Fruit fly (Drosophila melanogaster) whole organism, wandering third instar larva: ENCODE results near the gene Kots.

Experiments
- Abd-B ChIP-seq: fragments of >200 bp; optimal IDR thresholded peaks from 2 replicates; lab custom pipeline; 2017; ENCODE audit warnings: missing biosample characterization, missing genetic modification characterization
- CG9705 ChIP-seq: fragments of 200-800 bp; sonication (Bioruptor generic); optimal IDR thresholded peaks from 2 replicates; lab custom pipeline; 2018; ENCODE audit warnings: missing biosample characterization, mild to moderate bottlenecking, missing genetic modification characterization
- CrebA ChIP-seq: fragments of 200-800 bp; sonication (Bioruptor generic); optimal IDR thresholded peaks from 2 replicates; lab custom pipeline; 2016; ENCODE audit warnings: missing biosample characterization, mild to moderate bottlenecking, missing genetic modification characterization, borderline replicate concordance
- Dfd ChIP-seq: fragments of >200 bp; optimal IDR thresholded peaks from 2 replicates; lab custom pipeline; 2017; ENCODE audit warnings: missing biosample characterization, missing genetic modification characterization
- Dif ChIP-seq: fragments of 200-275, 200-300 bp; sonication (Bioruptor generic); optimal IDR thresholded peaks from 2 replicates; lab custom pipeline; 2018; ENCODE audit warnings: missing biosample characterization, missing genetic modification characterization; ENCODE audit not compliant: partially characterized antibody
- Hnf4 ChIP-seq: fragments of 200-800 bp; sonication (Bioruptor generic); optimal IDR thresholded peaks from 2 replicates; lab custom pipeline; 2016; ENCODE audit warnings: missing biosample characterization, mild to moderate bottlenecking, missing genetic modification characterization
- Hr83 ChIP-seq: fragments of 200-300 bp; sonication (Bioruptor generic); optimal IDR thresholded peaks from 2 replicates; lab custom pipeline; 2016; ENCODE audit warnings: missing biosample characterization, mild to moderate bottlenecking, missing genetic modification characterization, moderate library complexity; ENCODE audit not compliant: poor library complexity, severe bottlenecking
- Mio ChIP-seq: sonication (Bioruptor generic); optimal IDR thresholded peaks from 2 replicates; lab custom pipeline; 2016; ENCODE audit warnings: missing biosample characterization, missing genetic modification characterization
- Myc ChIP-seq: fragments of >200 bp; optimal IDR thresholded peaks from 2 replicates; lab custom pipeline; 2017
- N ChIP-seq: fragments of >200 bp; optimal IDR thresholded peaks from 2 replicates; lab custom pipeline; 2018; ENCODE audit warnings: missing biosample characterization, missing external identifiers, missing genetic modification characterization
- OdsH ChIP-seq: fragments of 200-800 bp; sonication (Bioruptor generic); optimal IDR thresholded peaks from 2 replicates; lab custom pipeline; 2016; ENCODE audit warnings: missing biosample characterization, mild to moderate bottlenecking, missing genetic modification characterization
- Rel ChIP-seq, 2 experiments: fragments of 200-800 bp; sonication (Bioruptor generic) in 1 of 2; optimal IDR thresholded peaks; 2 replicates in 1 of 2; 3 replicates in 1 of 2; lab custom pipeline; 2016 to 2019; ENCODE audit warnings: mild to moderate bottlenecking in 2 of 2, missing biosample characterization in 2 of 2, missing genetic modification characterization in 2 of 2, moderate library complexity in 1 of 2
- Sp1 ChIP-seq: fragments of 200-800 bp; sonication (Bioruptor generic); optimal IDR thresholded peaks from 3 replicates; lab custom pipeline; 2019; ENCODE audit warnings: missing biosample characterization, mild to moderate bottlenecking, missing genetic modification characterization, moderate library complexity
- Vsx2 ChIP-seq: fragments of 200-300, 225-300 bp; sonication (Bioruptor generic); optimal IDR thresholded peaks from 2 replicates; lab custom pipeline; 2018; ENCODE audit warnings: missing biosample characterization, missing genetic modification characterization; ENCODE audit not compliant: partially characterized antibody
- br ChIP-seq: fragments of 200-800 bp; sonication (Bioruptor generic); optimal IDR thresholded peaks from 2 replicates; lab custom pipeline; 2016; ENCODE audit warnings: missing biosample characterization, missing genetic modification characterization
- brk ChIP-seq: fragments of 200-800 bp; sonication (Bioruptor generic); optimal IDR thresholded peaks from 2 replicates; lab custom pipeline; 2016; ENCODE audit warnings: missing biosample characterization, mild to moderate bottlenecking, missing genetic modification characterization
- dl ChIP-seq, 2 experiments: fragments of 175-275, 200-275 bp in 1 of 2; fragments of 200-275 bp in 1 of 2; sonication (Bioruptor generic); optimal IDR thresholded peaks; lab custom pipeline; 2018; ENCODE audit warnings: mild to moderate bottlenecking in 2 of 2, missing biosample characterization in 2 of 2, missing genetic modification characterization in 2 of 2, moderate library complexity in 2 of 2; ENCODE audit not compliant: partially characterized antibody in 2 of 2, insufficient read depth in 1 of 2
- dmrt93B ChIP-seq: fragments of 200-800 bp; sonication (Bioruptor generic); optimal IDR thresholded peaks from 2 replicates; lab custom pipeline; 2018; ENCODE audit warnings: missing biosample characterization, mild to moderate bottlenecking, missing genetic modification characterization
- dsf ChIP-seq: sonication (Bioruptor generic); optimal IDR thresholded peaks from 2 replicates; lab custom pipeline; 2016; ENCODE audit warnings: missing biosample characterization, missing genetic modification characterization, borderline replicate concordance
- ey ChIP-seq: fragments of 200-800 bp; sonication (Bioruptor generic); optimal IDR thresholded peaks from 2 replicates; lab custom pipeline; 2016; ENCODE audit warnings: missing biosample characterization, missing genetic modification characterization
- foxo ChIP-seq, 2 experiments: fragments of 200-800 bp; sonication (Bioruptor generic); optimal IDR thresholded peaks; 2 replicates in 1 of 2; 3 replicates in 1 of 2; lab custom pipeline; 2016 to 2017; ENCODE audit warnings: missing biosample characterization in 2 of 2, missing genetic modification characterization in 2 of 2
- fru ChIP-seq: fragments of 200-800 bp; sonication (Bioruptor generic); optimal IDR thresholded peaks from 3 replicates; lab custom pipeline; 2016; ENCODE audit warnings: missing biosample characterization, mild to moderate bottlenecking, missing genetic modification characterization
- h ChIP-seq: fragments of 200-800 bp; sonication (Bioruptor generic); optimal IDR thresholded peaks from 3 replicates; lab custom pipeline; 2016; ENCODE audit warnings: missing biosample characterization, mild to moderate bottlenecking, missing genetic modification characterization
- jim ChIP-seq: fragments of 175-275, 200-325 bp; sonication (Bioruptor generic); optimal IDR thresholded peaks from 2 replicates; lab custom pipeline; 2016; ENCODE audit warnings: missing biosample characterization, mild to moderate bottlenecking, missing genetic modification characterization
- lola ChIP-seq: fragments of >200 bp; optimal IDR thresholded peaks from 2 replicates; lab custom pipeline; 2017; ENCODE audit warnings: missing biosample characterization, missing genetic modification characterization
- pan ChIP-seq: fragments of >200 bp; optimal IDR thresholded peaks from 2 replicates; lab custom pipeline; 2017
- psq ChIP-seq: fragments of 200-800 bp; sonication (Bioruptor generic); optimal IDR thresholded peaks from 3 replicates; lab custom pipeline; 2017; ENCODE audit warnings: missing biosample characterization, mild to moderate bottlenecking, missing genetic modification characterization, moderate library complexity
- rgr ChIP-seq: fragments of 200-800 bp; sonication (Bioruptor generic); optimal IDR thresholded peaks from 3 replicates; lab custom pipeline; 2016; ENCODE audit warnings: missing biosample characterization, mild to moderate bottlenecking, missing genetic modification characterization
- sv ChIP-seq: fragments of 200-800 bp; sonication (Bioruptor generic); optimal IDR thresholded peaks from 3 replicates; lab custom pipeline; 2016; ENCODE audit warnings: missing biosample characterization, missing genetic modification characterization
- tai ChIP-seq: sonication (Bioruptor generic); optimal IDR thresholded peaks from 2 replicates; lab custom pipeline; 2016; ENCODE audit warnings: missing biosample characterization, missing genetic modification characterization
- usp ChIP-seq: fragments of >200 bp; optimal IDR thresholded peaks from 2 replicates; lab custom pipeline; 2017; ENCODE audit warnings: missing biosample characterization, missing genetic modification characterization
- woc ChIP-seq: sonication (Bioruptor generic); optimal IDR thresholded peaks from 2 replicates; lab custom pipeline; 2016; ENCODE audit warnings: missing biosample characterization, mild to moderate bottlenecking, missing genetic modification characterization

The Kots gene

DNA sequence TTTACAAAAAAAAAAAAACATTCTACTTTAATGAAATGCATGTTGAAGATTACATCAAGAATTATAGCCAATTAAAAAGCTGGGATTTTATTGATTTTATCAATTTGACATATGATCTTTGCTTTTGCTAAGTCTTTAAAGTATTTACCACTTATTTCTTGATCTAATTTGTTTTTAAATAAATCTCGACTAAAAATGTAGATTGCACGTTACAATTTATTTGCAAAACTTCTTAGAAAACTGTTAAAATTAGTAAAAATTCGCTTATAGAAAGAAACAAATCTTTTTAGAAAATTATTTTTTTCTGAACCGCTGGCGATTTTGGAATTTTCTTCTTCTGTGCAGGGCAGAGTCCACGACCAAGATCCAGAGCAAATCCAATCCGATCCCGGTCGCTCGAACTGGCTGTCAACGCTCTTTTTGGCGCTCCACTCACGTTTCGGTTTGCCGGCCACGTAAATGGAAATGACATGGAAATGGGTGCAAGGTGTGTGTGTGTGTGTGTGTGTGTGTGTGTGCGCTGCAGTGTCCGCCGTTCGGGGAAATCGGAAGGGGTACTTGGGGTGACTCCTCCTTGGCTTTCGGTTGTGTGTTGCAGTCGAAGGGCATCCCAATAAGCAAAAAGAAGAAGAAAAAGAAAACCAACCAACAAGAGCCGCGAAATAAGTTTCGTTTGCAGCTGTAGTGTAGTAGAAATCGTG is 38.3 kb upstream of the Kots start:
- TF ChIP-seq psq (peak; percentile 1), ey (GFP tag; lab: Kevin White, UChicago) (peak; percentile 12), pan (lab: Kevin White, UChicago) (no peak), foxo (GFP tag; optimal IDR thresholded peaks at IDR 0.05; lab: Kevin White, UChicago) (peak in 1 of 2 experiments; percentile 46), tai (GFP tag; lab: Kevin White, UChicago) (no peak), Dfd (GFP tag; lab: Kevin White, UChicago) (peak; percentile 77), fru (GFP tag; lab: Kevin White, UChicago) (peak; percentile 30), Sp1 (GFP tag; lab: Kevin White, UChicago) (peak; percentile 13), Dif (no peak), OdsH (GFP tag; lab: Kevin White, UChicago) (peak; percentile 10), lola (no peak), dmrt93B (GFP tag; lab: Kevin White, UChicago) (no peak), br (GFP tag; lab: Kevin White, UChicago) (peak; percentile 5), woc (GFP tag; lab: Kevin White, UChicago) (no peak), Vsx2 (no peak), dl (GFP tag; optimal IDR thresholded peaks at IDR 0.05; lab: Kevin White, UChicago; ENCODE audit: insufficient read depth in 1 of 2, partially characterized antibody in 2 of 2) (no peak), Rel (GFP tag; optimal IDR thresholded peaks at IDR 0.05; lab: Kevin White, UChicago) (no peak), Rel (tag; optimal IDR thresholded peaks at IDR 0.05; lab: Kevin White, UChicago) (no peak), Hnf4 (peak; percentile 25), CG9705 (no peak), Hr83 (no peak), jim (GFP tag; lab: Kevin White, UChicago) (no peak), Myc (lab: Kevin White, UChicago) (no peak), Mio (GFP tag; lab: Kevin White, UChicago) (no peak), h (peak; percentile 20), dsf (GFP tag; lab: Kevin White, UChicago) (no peak), rgr (GFP tag; lab: Kevin White, UChicago) (peak; percentile 2)

DNA sequence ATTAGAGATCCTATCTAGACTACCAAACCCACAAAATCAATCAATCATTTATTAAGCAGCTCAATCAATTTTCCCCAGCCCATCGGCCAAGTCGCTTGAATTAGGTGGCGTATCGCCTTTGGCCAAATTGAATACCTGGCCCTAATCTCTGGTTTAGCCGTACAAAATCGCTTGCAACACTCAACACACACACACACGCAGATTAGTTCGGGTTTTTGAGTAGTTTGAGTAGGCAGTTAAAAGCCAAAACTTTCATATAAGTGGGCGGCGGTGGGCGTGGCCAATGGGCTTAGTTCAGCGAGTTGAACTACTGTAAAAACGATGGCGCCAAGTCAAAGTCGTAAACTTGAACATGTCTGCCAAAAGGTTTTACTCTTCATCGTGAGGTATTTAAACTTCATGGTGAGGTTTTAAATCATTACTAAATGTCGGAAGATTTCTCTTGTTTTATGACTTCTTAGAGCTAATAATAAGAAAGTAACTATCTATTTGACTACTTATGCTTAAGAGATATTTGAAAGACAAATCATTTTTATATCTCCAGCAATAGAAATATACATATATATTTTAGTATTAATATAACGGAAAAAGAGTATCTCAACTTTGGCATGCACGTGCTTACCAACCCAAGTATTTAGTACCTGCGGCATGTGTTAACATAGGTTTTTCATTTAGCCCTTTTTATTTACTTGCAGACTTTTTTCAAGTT is 37.4 kb upstream of the Kots start:
- no peak for TF ChIP-seq Abd-B (GFP tag; lab: Kevin White, UChicago)
- no peak for TF ChIP-seq Sp1 (GFP tag; lab: Kevin White, UChicago)
- TF ChIP-seq Myc (lab: Kevin White, UChicago) = no peak
- TF ChIP-seq dsf (GFP tag; lab: Kevin White, UChicago) = no peak
- TF ChIP-seq pan (lab: Kevin White, UChicago) = no peak
- TF ChIP-seq tai (GFP tag; lab: Kevin White, UChicago) = no peak
- TF ChIP-seq CrebA (GFP tag; lab: Kevin White, UChicago) = no peak
- no peak for TF ChIP-seq Dfd (GFP tag; lab: Kevin White, UChicago)
- no peak for TF ChIP-seq fru (GFP tag; lab: Kevin White, UChicago)
- no peak for TF ChIP-seq dmrt93B (GFP tag; lab: Kevin White, UChicago)
- no peak for TF ChIP-seq Hr83
- no peak for TF ChIP-seq Hnf4
- no peak for TF ChIP-seq sv (GFP tag; lab: Kevin White, UChicago)
- no peak for TF ChIP-seq Vsx2
- TF ChIP-seq N (GFP tag; lab: Kevin White, UChicago) = no peak
- no peak for TF ChIP-seq usp

dm6 chr3R:13999531-13999930 is 35.6 kb upstream of the Kots start:
- TF ChIP-seq Myc (lab: Kevin White, UChicago) = no peak
- TF ChIP-seq dmrt93B (GFP tag; lab: Kevin White, UChicago) = no peak
- no peak for TF ChIP-seq brk
- TF ChIP-seq foxo (GFP tag; optimal IDR thresholded peaks at IDR 0.05; lab: Kevin White, UChicago) = peak in 1 of 2 experiments; percentile 34
- no peak for TF ChIP-seq Rel (GFP tag; optimal IDR thresholded peaks at IDR 0.05; lab: Kevin White, UChicago)
- no peak for TF ChIP-seq Rel (tag; optimal IDR thresholded peaks at IDR 0.05; lab: Kevin White, UChicago)
